Fruit fly (Drosophila melanogaster): ENCODE measurements around the gene CG13895.

Gene CG13895

DNA sequence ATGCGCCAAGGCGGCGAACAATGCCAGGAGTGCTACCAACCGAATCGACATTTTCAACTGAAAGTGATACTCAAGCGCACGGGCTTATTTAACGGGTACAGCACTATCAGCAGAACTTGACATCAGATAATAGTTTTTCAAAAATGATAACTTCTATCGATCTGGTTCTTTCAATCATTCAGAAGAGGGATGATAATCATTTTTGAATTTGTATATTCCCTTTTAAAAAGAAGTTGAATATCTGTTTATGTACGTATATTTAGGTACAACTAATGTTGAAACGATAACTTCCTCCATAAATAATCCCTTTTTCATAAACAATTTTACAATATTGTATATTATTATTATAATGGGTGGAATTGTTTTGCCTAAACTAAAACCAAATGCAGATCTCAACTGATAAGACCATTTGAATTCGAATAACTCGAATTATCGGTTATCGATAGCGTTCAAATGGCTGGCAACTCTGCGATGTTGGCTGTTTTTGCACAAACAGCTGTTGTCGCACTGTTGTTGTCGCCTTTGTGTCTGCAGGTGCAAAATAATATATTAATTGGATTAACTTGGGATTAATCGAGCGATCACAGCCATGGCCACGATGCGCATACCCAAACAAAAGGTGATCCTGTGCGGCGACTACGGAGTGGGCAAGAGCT is 17.8 kb downstream of the CG13895 start, which contains the start of the genes CG32483 and RabX6 (continued):
- no peak for TF ChIP-seq Xrp1 (GFP tag; IDR thresholded peaks at IDR 0.05)
- no peak for TF ChIP-seq crol (GFP tag; IDR thresholded peaks at IDR 0.05)
- 0 out of 3 replicates have a peak, but pooled peaks have one; percentile 22 for TF ChIP-seq Doc3 (GFP tag; IDR thresholded peaks at IDR 0.05; ENCODE audit: partially characterized antibody)
- TF ChIP-seq Dref (GFP tag; IDR thresholded peaks at IDR 0.05): peak; percentile 79
- TF ChIP-seq Opbp (GFP tag; IDR thresholded peaks at IDR 0.05; ENCODE audit: partially characterized antibody): peak; percentile 52; the same call in 1 of the 3 replicates
- no peak for TF ChIP-seq otp (GFP tag; IDR thresholded peaks at IDR 0.05)
- no peak for TF ChIP-seq CG10321 (GFP tag; IDR thresholded peaks at IDR 0.05)
- TF ChIP-seq stwl (tag; optimal IDR thresholded peaks at IDR 0.05): peak; percentile 74
- TF ChIP-seq Scr (GFP tag; IDR thresholded peaks at IDR 0.05; ENCODE audit: partially characterized antibody): peak; percentile 30
- no peak for TF ChIP-seq Dbx (GFP tag; IDR thresholded peaks at IDR 0.05)
- TF ChIP-seq ftz-f1 (GFP tag; optimal IDR thresholded peaks at IDR 0.05): no peak
- TF ChIP-seq CG13424 (tag; optimal IDR thresholded peaks at IDR 0.05): no peak
- no peak for TF ChIP-seq CG14667 (GFP tag; IDR thresholded peaks at IDR 0.05)
- TF ChIP-seq MESR4 (GFP tag; optimal IDR thresholded peaks at IDR 0.05): peak; percentile 42
- no peak for TF ChIP-seq Bdp1 (GFP tag; optimal IDR thresholded peaks at IDR 0.05)
- peak; percentile 90 for TF ChIP-seq Dp (GFP tag; optimal IDR thresholded peaks at IDR 0.05)
- peak; percentile 98 for TF ChIP-seq grn (GFP tag; optimal IDR thresholded peaks at IDR 0.05)
- peak; percentile 15 for TF ChIP-seq Fer1 (GFP tag; optimal IDR thresholded peaks at IDR 0.05)
- TF ChIP-seq Bgb (GFP tag; IDR thresholded peaks at IDR 0.05; ENCODE audit: partially characterized antibody): 0 out of 2 replicates have a peak, but pooled peaks have one; percentile 22
- TF ChIP-seq Sry-δ (GFP tag; optimal IDR thresholded peaks at IDR 0.05): peak; percentile 9
- 0 out of 3 replicates have a peak, but pooled peaks have one; percentile 35 for TF ChIP-seq mld (GFP tag; IDR thresholded peaks at IDR 0.05; ENCODE audit: partially characterized antibody)
- peak; percentile 95 for TF ChIP-seq CG3838 (GFP tag; optimal IDR thresholded peaks at IDR 0.05)
- TF ChIP-seq CG12942 (GFP tag; optimal IDR thresholded peaks at IDR 0.05): no peak
- TF ChIP-seq Rx (GFP tag; IDR thresholded peaks at IDR 0.05): no peak
- TF ChIP-seq hbn (GFP tag; IDR thresholded peaks at IDR 0.05; ENCODE audit: partially characterized antibody): peak; percentile 25; the same call in 1 of the 2 replicates
- TF ChIP-seq gfzf (GFP tag; optimal IDR thresholded peaks at IDR 0.05): peak; percentile 18
- TF ChIP-seq sc (optimal IDR thresholded peaks at IDR 0.05): no peak
- TF ChIP-seq sc (GFP tag; optimal IDR thresholded peaks at IDR 0.05): no peak
- peak; percentile 8 for TF ChIP-seq ewg (GFP tag; optimal IDR thresholded peaks at IDR 0.05)
- no peak for TF ChIP-seq CG8290 (GFP tag; optimal IDR thresholded peaks at IDR 0.05)
- peak in 1 of 2 experiments; percentile 9 for TF ChIP-seq CG8290 (tag; optimal IDR thresholded peaks at IDR 0.05)
- TF ChIP-seq Hand (GFP tag; optimal IDR thresholded peaks at IDR 0.05): no peak
- no peak for TF ChIP-seq cato (GFP tag; optimal IDR thresholded peaks at IDR 0.05; ENCODE audit: borderline replicate concordance)
- no peak for TF ChIP-seq Dek (tag; optimal IDR thresholded peaks at IDR 0.05)
- TF ChIP-seq CG1603 (tag; optimal IDR thresholded peaks at IDR 0.05): peak; percentile 25
- TF ChIP-seq unc-4 (GFP tag; IDR thresholded peaks at IDR 0.05; ENCODE audit: partially characterized antibody): peak; percentile 40; the same call in 1 of the 2 replicates
- TF ChIP-seq pzg (GFP tag; optimal IDR thresholded peaks at IDR 0.05): peak; percentile 54
- peak; percentile 55; the same call in 2 of the 4 replicates for TF ChIP-seq Dll (GFP tag; IDR thresholded peaks at IDR 0.05; ENCODE audit: partially characterized antibody)
- peak; percentile 58 for TF ChIP-seq CG15479 (GFP tag; optimal IDR thresholded peaks at IDR 0.05)
- peak; percentile 5 for TF ChIP-seq Med (GFP tag)
- peak; percentile 18 for TF ChIP-seq Lhr (GFP tag; optimal IDR thresholded peaks at IDR 0.05)
- TF ChIP-seq trem (tag; optimal IDR thresholded peaks at IDR 0.05): peak; percentile 35
- TF ChIP-seq CG15514 (GFP tag; optimal IDR thresholded peaks at IDR 0.05): peak; percentile 97
- no peak for TF ChIP-seq Mes4 (GFP tag; optimal IDR thresholded peaks at IDR 0.05)
- TF ChIP-seq zen2 (GFP tag; IDR thresholded peaks at IDR 0.05; ENCODE audit: partially characterized antibody): no peak; the same call in 2 of the 3 replicates
- TF ChIP-seq unpg (GFP tag; optimal IDR thresholded peaks at IDR 0.05): no peak
- peak; percentile 22 for TF ChIP-seq CG4617 (GFP tag; optimal IDR thresholded peaks at IDR 0.05; ENCODE audit: borderline replicate concordance)
- peak; percentile 61; the same call in 1 of the 3 replicates for TF ChIP-seq CG34224 (GFP tag; IDR thresholded peaks at IDR 0.05; ENCODE audit: partially characterized antibody)

Measured in whole organism, embryonic.